Worm (Caenorhabditis elegans): ENCODE measurements around the gene C32B5.13.

C32B5.13 gene

ce11 chrII:915206-915605 lies 46.7 kb downstream of the C32B5.13 start (continued):
- TF ChIP-seq vab-7 (GFP tag; IDR thresholded peaks at IDR 0.05) (no peak), F10B5.3 (tag; optimal IDR thresholded peaks at IDR 0.05) (no peak), fos-1 (tag; optimal IDR thresholded peaks at IDR 0.05) (no peak), aha-1 (tag) (no peak), attf-4 (tag; optimal IDR thresholded peaks at IDR 0.05) (no peak), egl-27 (tag; optimal IDR thresholded peaks at IDR 0.05) (no peak), Y5F2A.4 (GFP tag; optimal IDR thresholded peaks at IDR 0.05) (no peak), lin-29 (GFP tag; IDR thresholded peaks at IDR 0.05) (no peak), Y75B8A.6 (GFP tag; IDR thresholded peaks at IDR 0.05) (no peak), php-3 (GFP tag; IDR thresholded peaks at IDR 0.05) (peak; percentile 91), dmd-9 (GFP tag; IDR thresholded peaks at IDR 0.05) (no peak), ceh-32 (tag; optimal IDR thresholded peaks at IDR 0.05; ENCODE audit: poor library complexity) (no peak), sdz-12 (GFP tag; optimal IDR thresholded peaks at IDR 0.05) (no peak), nhr-11 (tag; optimal IDR thresholded peaks at IDR 0.05) (no peak), zip-2 (tag; optimal IDR thresholded peaks at IDR 0.05) (no peak), nhr-10 (tag; optimal IDR thresholded peaks at IDR 0.05) (peak; percentile 9), nhr-42 (GFP tag; IDR thresholded peaks at IDR 0.05) (0 out of 2 replicates have a peak, but pooled peaks have one; percentile 32), F37D6.2 (tag; optimal IDR thresholded peaks at IDR 0.05) (no peak), tra-1 (GFP tag; IDR thresholded peaks at IDR 0.05) (peak; percentile 95)

ce11 chrII:913222-913722 lies 48.6 kb downstream of the C32B5.13 start, which contains the start of gene fbxc-33:
TSS of gene fbxc-33 (plus strand) at chrII:913672.
- TF ChIP-seq mes-2 (tag; optimal IDR thresholded peaks at IDR 0.05; ENCODE audit: poor library complexity, severe bottlenecking) (peak; percentile 33), pqm-1 (tag; optimal IDR thresholded peaks at IDR 0.05) (no peak), F44E2.7 (GFP tag; IDR thresholded peaks at IDR 0.05) (no peak), unc-39 (tag; optimal IDR thresholded peaks at IDR 0.05) (no peak), spr-1 (tag; optimal IDR thresholded peaks at IDR 0.05) (no peak), lin-38 (GFP tag; IDR thresholded peaks at IDR 0.05) (peak; percentile 81; the same call in 1 of the 2 replicates), dpl-1 (GFP tag; optimal IDR thresholded peaks at IDR 0.05) (peak; percentile 41), nhr-6 (tag; optimal IDR thresholded peaks at IDR 0.05) (peak; percentile 19), attf-4 (tag; optimal IDR thresholded peaks at IDR 0.05) (no peak)

ce11 chrII:911680-912079 lies 50.2 kb downstream of the C32B5.13 start, which contains the start of gene fbxc-31:
TSS of gene fbxc-31 (plus strand) at chrII:911980.
- TF ChIP-seq lir-3 (tag; optimal IDR thresholded peaks at IDR 0.05), result no peak
- TF ChIP-seq ZK337.2 (GFP tag; IDR thresholded peaks at IDR 0.05), result no peak

All from whole organism, L4 larva.